Fruit fly (Drosophila melanogaster): Measurements from ENCODE around the gene Sod1.

Sod1 gene

dm6 chr3L:11093046-11093520 is 20.5 kb downstream of the Sod1 start, which contains the start of gene JIL-1 (continued):
- no peak for TF ChIP-seq CG16863 (GFP tag; optimal IDR thresholded peaks at IDR 0.05)
- TF ChIP-seq Atf6 (GFP tag; IDR thresholded peaks at IDR 0.05): peak; percentile 67
- peak; percentile 12 for TF ChIP-seq CG8924 (tag; optimal IDR thresholded peaks at IDR 0.05)
- TF ChIP-seq gsb-n (tag; optimal IDR thresholded peaks at IDR 0.05): peak; percentile 32
- TF ChIP-seq CG5245 (GFP tag; optimal IDR thresholded peaks at IDR 0.05): peak; percentile 40
- TF ChIP-seq CG1233 (GFP tag; optimal IDR thresholded peaks at IDR 0.05): peak; percentile 56
- peak; percentile 40; the same call in 1 of the 2 replicates for TF ChIP-seq ham (GFP tag; IDR thresholded peaks at IDR 0.05)
- TF ChIP-seq lbe (GFP tag; optimal IDR thresholded peaks at IDR 0.05): peak; percentile 51
- peak; percentile 39 for TF ChIP-seq CG3281 (GFP tag; optimal IDR thresholded peaks at IDR 0.05)
- TF ChIP-seq corto (GFP tag; optimal IDR thresholded peaks at IDR 0.05): no peak
- TF ChIP-seq CG2875 (GFP tag; optimal IDR thresholded peaks at IDR 0.05): no peak
- TF ChIP-seq usp (GFP tag; optimal IDR thresholded peaks at IDR 0.05): no peak
- TF ChIP-seq klu (GFP tag; IDR thresholded peaks at IDR 0.05): no peak
- TF ChIP-seq CG12744 (GFP tag; optimal IDR thresholded peaks at IDR 0.05): no peak
- TF ChIP-seq dysf (GFP tag; IDR thresholded peaks at IDR 0.05): peak; percentile 75
- TF ChIP-seq gcm2 (GFP tag; optimal IDR thresholded peaks at IDR 0.05): no peak
- no peak for TF ChIP-seq gt (GFP tag; IDR thresholded peaks at IDR 0.05)
- TF ChIP-seq CG2678 (tag; optimal IDR thresholded peaks at IDR 0.05): peak; percentile 56
- peak; percentile 95 for TF ChIP-seq Med (GFP tag)
- TF ChIP-seq CG34422 (GFP tag; IDR thresholded peaks at IDR 0.05): peak; percentile 81
- TF ChIP-seq H2.0 (GFP tag; IDR thresholded peaks at IDR 0.05): peak; percentile 67
- TF ChIP-seq C15 (GFP tag; IDR thresholded peaks at IDR 0.05): peak; percentile 71; the same call in 2 of the 3 replicates
- peak; percentile 28 for TF ChIP-seq abd-A (tag; optimal IDR thresholded peaks at IDR 0.05)
- TF ChIP-seq CG14667 (GFP tag; IDR thresholded peaks at IDR 0.05): peak; percentile 41; the same call in 1 of the 2 replicates
- TF ChIP-seq Bteb2 (GFP tag; optimal IDR thresholded peaks at IDR 0.05): peak; percentile 18
- TF ChIP-seq cad (GFP tag; optimal IDR thresholded peaks at IDR 0.05): no peak
- no peak for TF ChIP-seq D (optimal IDR thresholded peaks at IDR 0.05)
- TF ChIP-seq D (GFP tag; optimal IDR thresholded peaks at IDR 0.05): peak; percentile 1
- TF ChIP-seq ssp (GFP tag; IDR thresholded peaks at IDR 0.05): peak; percentile 57
- TF ChIP-seq Ravus (GFP tag; IDR thresholded peaks at IDR 0.05): no peak
- peak in 1 of 2 experiments; percentile 64 for TF ChIP-seq crp (GFP tag; optimal IDR thresholded peaks at IDR 0.05)
- TF ChIP-seq Pdp1 (GFP tag; optimal IDR thresholded peaks at IDR 0.05): peak; percentile 1 to 59
- peak; percentile 85; the same call in 2 of the 3 replicates for TF ChIP-seq zfh1 (GFP tag; IDR thresholded peaks at IDR 0.05)
- TF ChIP-seq bigmax (GFP tag; optimal IDR thresholded peaks at IDR 0.05): no peak
- TF ChIP-seq Max (GFP tag; optimal IDR thresholded peaks at IDR 0.05): peak; percentile 67
- TF ChIP-seq CG3838 (GFP tag; optimal IDR thresholded peaks at IDR 0.05): no peak
- TF ChIP-seq Fer1 (GFP tag; optimal IDR thresholded peaks at IDR 0.05): peak; percentile 60
- 0 out of 3 replicates have a peak, but pooled peaks have one; percentile 45 for TF ChIP-seq CG7357 (GFP tag; IDR thresholded peaks at IDR 0.05)
- TF ChIP-seq CG13624 (GFP tag; optimal IDR thresholded peaks at IDR 0.05): peak; percentile 46
- no peak for TF ChIP-seq danr (GFP tag; IDR thresholded peaks at IDR 0.05)
- TF ChIP-seq inv (GFP tag; IDR thresholded peaks at IDR 0.05; ENCODE audit: partially characterized antibody): peak; percentile 83
- no peak for TF ChIP-seq crc (GFP tag; optimal IDR thresholded peaks at IDR 0.05)
- TF ChIP-seq D19A (tag; optimal IDR thresholded peaks at IDR 0.05): no peak
- no peak for TF ChIP-seq CG12219 (GFP tag; optimal IDR thresholded peaks at IDR 0.05)
- no peak for TF ChIP-seq CG15479 (GFP tag; optimal IDR thresholded peaks at IDR 0.05)
- TF ChIP-seq lov (optimal IDR thresholded peaks at IDR 0.05): no peak
- peak; percentile 61; the same call in 1 of the 3 replicates for TF ChIP-seq lov (GFP tag; IDR thresholded peaks at IDR 0.05)
- peak; percentile 35 for TF ChIP-seq CG12769 (tag; optimal IDR thresholded peaks at IDR 0.05)
- peak; percentile 19 for TF ChIP-seq repo (GFP tag; optimal IDR thresholded peaks at IDR 0.05)
- TF ChIP-seq CG8089 (GFP tag; optimal IDR thresholded peaks at IDR 0.05): no peak
- TF ChIP-seq zen (tag; optimal IDR thresholded peaks at IDR 0.05): peak; percentile 55

All from whole organism, embryonic.